Fruit fly (Drosophila melanogaster) whole organism, embryonic: ENCODE measurements around the gene jim.

ENCODE experiments used
- Atf3 ChIP-seq: fragments of 200-800 bp; sonication (Bioruptor generic); optimal IDR thresholded peaks from 3 replicates; lab custom pipeline; 2016; ENCODE audit warnings: missing biosample characterization, missing genetic modification characterization
- CG10209 ChIP-seq: fragments of 200-800 bp; sonication (Bioruptor generic); optimal IDR thresholded peaks from 3 replicates; lab custom pipeline; 2017; ENCODE audit warnings: missing biosample characterization, mild to moderate bottlenecking, missing genetic modification characterization, missing genetic modification reagents
- CG10274 ChIP-seq: fragments of 200-800 bp; sonication (Bioruptor generic); optimal IDR thresholded peaks from 3 replicates; lab custom pipeline; 2017; ENCODE audit warnings: missing biosample characterization, mild to moderate bottlenecking, missing genetic modification characterization
- CG10321 ChIP-seq: fragments of 200-800 bp; sonication (Bioruptor generic); IDR thresholded peaks from 2 replicates; pipeline ENCODE4 v1.3.6; 2022; ENCODE audit warnings: missing biosample characterization, missing genetic modification characterization
- CG11247 ChIP-seq: fragments of 200-800 bp; sonication (Bioruptor generic); IDR thresholded peaks from 2 replicates; pipeline ENCODE4 v1.3.6; 2022; ENCODE audit warnings: missing biosample characterization, missing genetic modification characterization
- CG13424 ChIP-seq: fragments of 200-800 bp; sonication (Bioruptor generic); optimal IDR thresholded peaks from 2 replicates; lab custom pipeline; 2019; ENCODE audit warnings: missing biosample characterization, mild to moderate bottlenecking, missing genetic modification characterization, moderate library complexity
- CG16863 ChIP-seq: fragments of 200-800 bp; sonication (Bioruptor generic); optimal IDR thresholded peaks from 3 replicates; lab custom pipeline; 2016; ENCODE audit warnings: missing biosample characterization, missing genetic modification characterization
- CG2712 ChIP-seq: fragments of 200-800 bp; optimal IDR thresholded peaks from 3 replicates; lab custom pipeline; 2019; ENCODE audit warnings: missing biosample characterization, mild to moderate bottlenecking, missing genetic modification characterization, moderate library complexity
- CG30431 ChIP-seq: fragments of 200-800 bp; sonication (Bioruptor generic); optimal IDR thresholded peaks from 2 replicates; lab custom pipeline; 2017; ENCODE audit warnings: missing biosample characterization, missing genetic modification characterization
- CG3065 ChIP-seq: fragments of 200-800 bp; sonication (Bioruptor generic); optimal IDR thresholded peaks from 2 replicates; lab custom pipeline; 2016; ENCODE audit warnings: missing biosample characterization, missing genetic modification characterization
- CG31224 ChIP-seq: fragments of 200-800 bp; sonication (Bioruptor generic); IDR thresholded peaks from 2 replicates; pipeline ENCODE4 v1.3.6; 2022; ENCODE audit warnings: missing biosample characterization, missing genetic modification characterization
- CG31365 ChIP-seq: fragments of 200-800 bp; sonication (Bioruptor generic); optimal IDR thresholded peaks from 2 replicates; lab custom pipeline; 2018; ENCODE audit warnings: missing biosample characterization, mild to moderate bottlenecking, missing genetic modification characterization
- CG34422 ChIP-seq: fragments of 200-800 bp; sonication (Bioruptor generic); IDR thresholded peaks from 3 replicates; pipeline ENCODE4 v1.3.6; 2022; ENCODE audit warnings: missing biosample characterization, missing genetic modification characterization
- CG3847 ChIP-seq: fragments of 200-800 bp; sonication (Bioruptor generic); IDR thresholded peaks from 2 replicates; pipeline ENCODE4 v1.3.6; 2022; ENCODE audit warnings: missing biosample characterization, missing genetic modification characterization
- CG42726 ChIP-seq: fragments of 200-800 bp; sonication (Bioruptor generic); IDR thresholded peaks from 2 replicates; pipeline ENCODE4 v1.3.6; 2022; ENCODE audit warnings: missing biosample characterization, missing genetic modification characterization; ENCODE audit not compliant: partially characterized antibody
- CG4360 ChIP-seq: fragments of 200-800 bp; sonication (Bioruptor generic); IDR thresholded peaks from 2 replicates; pipeline ENCODE4 v1.3.6; 2022; ENCODE audit warnings: missing biosample characterization, missing genetic modification characterization
- CG4707 ChIP-seq: fragments of 200-800 bp; sonication (Bioruptor generic); optimal IDR thresholded peaks from 2 replicates; lab custom pipeline; 2018; ENCODE audit warnings: missing biosample characterization, mild to moderate bottlenecking, missing genetic modification characterization, moderate library complexity
- CG6791 ChIP-seq: fragments of 200-800 bp; sonication (Bioruptor generic); IDR thresholded peaks from 3 replicates; pipeline ENCODE4 v1.3.6; 2022; ENCODE audit warnings: missing biosample characterization, missing genetic modification characterization; ENCODE audit not compliant: partially characterized antibody
- CG7963 ChIP-seq: fragments of 200-800 bp; sonication (Bioruptor generic); IDR thresholded peaks from 3 replicates; pipeline ENCODE4 v1.3.6; 2022; ENCODE audit warnings: missing biosample characterization, missing genetic modification characterization; ENCODE audit not compliant: partially characterized antibody
- CG9215 ChIP-seq: fragments of 200-800 bp; sonication (Bioruptor generic); IDR thresholded peaks from 2 replicates; pipeline ENCODE4 v1.3.6; 2022; ENCODE audit warnings: missing biosample characterization, missing genetic modification characterization
- Camta ChIP-seq: fragments of 200-800 bp; sonication (Bioruptor generic); optimal IDR thresholded peaks from 2 replicates; lab custom pipeline; 2016; ENCODE audit warnings: missing biosample characterization, missing genetic modification characterization
- CkIIα-i1 ChIP-seq: fragments of 200-800 bp; sonication (Bioruptor generic); IDR thresholded peaks from 2 replicates; pipeline ENCODE4 v1.3.6; 2022; ENCODE audit warnings: missing biosample characterization, missing genetic modification characterization
- Dek ChIP-seq: fragments of 200-800 bp; sonication (Bioruptor generic); optimal IDR thresholded peaks from 3 replicates; lab custom pipeline; 2019; ENCODE audit warnings: missing biosample characterization, mild to moderate bottlenecking, missing genetic modification characterization, moderate library complexity
- E2f1 ChIP-seq: fragments of 200-800 bp; sonication (Bioruptor generic); IDR thresholded peaks from 2 replicates; pipeline ENCODE4 v1.3.6; 2022; ENCODE audit warnings: missing biosample characterization, missing genetic modification characterization
- HLH4C ChIP-seq: fragments of 200-800 bp; sonication (Bioruptor generic); IDR thresholded peaks from 3 replicates; pipeline ENCODE4 v1.3.6; 2022; ENCODE audit warnings: missing biosample characterization, missing genetic modification characterization; ENCODE audit not compliant: partially characterized antibody
- HmgD ChIP-seq: fragments of 200-800 bp; sonication (Bioruptor generic); optimal IDR thresholded peaks from 3 replicates; lab custom pipeline; 2016; ENCODE audit warnings: missing biosample characterization, missing genetic modification characterization
- Hsf ChIP-seq: fragments of 200-800 bp; sonication (Bioruptor generic); optimal IDR thresholded peaks from 3 replicates; lab custom pipeline; 2016; ENCODE audit warnings: missing biosample characterization, missing genetic modification characterization
- Lpt ChIP-seq: fragments of >200 bp; optimal IDR thresholded peaks from 2 replicates; lab custom pipeline; 2018; ENCODE audit warnings: missing biosample characterization, missing genetic modification characterization
- MTF-1 ChIP-seq: fragments of 200-800 bp; sonication (Bioruptor generic); optimal IDR thresholded peaks from 2 replicates; lab custom pipeline; 2018; ENCODE audit warnings: missing biosample characterization, mild to moderate bottlenecking, missing genetic modification characterization, borderline replicate concordance
- NC2α ChIP-seq: fragments of 200-800 bp; sonication (Bioruptor generic); optimal IDR thresholded peaks from 2 replicates; lab custom pipeline; 2016; ENCODE audit warnings: missing biosample characterization, missing genetic modification characterization
- Xrp1 ChIP-seq: fragments of 200-800 bp; sonication (Bioruptor generic); IDR thresholded peaks from 2 replicates; pipeline ENCODE4 v1.3.6; 2022; ENCODE audit warnings: missing biosample characterization, missing genetic modification characterization
- ab ChIP-seq: fragments of 200-800 bp; sonication (Bioruptor generic); optimal IDR thresholded peaks from 2 replicates; lab custom pipeline; 2016; ENCODE audit warnings: missing biosample characterization, missing genetic modification characterization
- chif ChIP-seq, 2 experiments: fragments of 200-800 bp; sonication (Bioruptor generic); optimal IDR thresholded peaks; 3 replicates each; lab custom pipeline; 2016; ENCODE audit warnings: missing biosample characterization in 2 of 2, missing genetic modification characterization in 2 of 2
- disco-r ChIP-seq: fragments of 200-800 bp; sonication (Bioruptor generic); optimal IDR thresholded peaks from 2 replicates; lab custom pipeline; 2016; ENCODE audit warnings: missing biosample characterization, missing genetic modification characterization
- dysf ChIP-seq: fragments of 200-800 bp; sonication (Bioruptor generic); IDR thresholded peaks from 3 replicates; pipeline ENCODE4 v1.3.6; 2022; ENCODE audit warnings: missing biosample characterization, missing genetic modification characterization
- ftz-f1 ChIP-seq: fragments of 200-800 bp; sonication (Bioruptor generic); optimal IDR thresholded peaks from 2 replicates; lab custom pipeline; 2016; ENCODE audit warnings: missing biosample characterization, missing genetic modification characterization
- gce ChIP-seq: fragments of 200-800 bp; sonication (Bioruptor generic); IDR thresholded peaks from 3 replicates; pipeline ENCODE4 v1.3.6; 2022; ENCODE audit warnings: missing biosample characterization, missing genetic modification characterization
- gro ChIP-seq: fragments of 200-800 bp; sonication (Bioruptor generic); optimal IDR thresholded peaks from 2 replicates; lab custom pipeline; 2016; ENCODE audit warnings: missing biosample characterization, missing genetic modification characterization
- hth ChIP-seq: fragments of >200 bp; optimal IDR thresholded peaks from 2 replicates; lab custom pipeline; 2017; ENCODE audit warnings: inconsistent platforms
- otp ChIP-seq: fragments of 200-800 bp; sonication (Bioruptor generic); IDR thresholded peaks from 3 replicates; pipeline ENCODE4, ENCODE4 v1.3.6; 2022; ENCODE audit warnings: missing biosample characterization, missing genetic modification characterization
- pan ChIP-seq, 4 experiments: fragments of >200 bp in 3 of 4; fragments of 200-800 bp in 1 of 4; sonication (Bioruptor generic) in 1 of 4; optimal IDR thresholded peaks in 3 of 4; IDR thresholded peaks in 1 of 4; 2 replicates each; pipeline versions ENCODE4 v1.3.6 to Lab custom; 2017 to 2022; ENCODE audit warnings: missing biosample characterization in 2 of 4, missing genetic modification characterization in 2 of 4, mixed read lengths in 1 of 4
- peb ChIP-seq: fragments of 200-800 bp; sonication (Bioruptor generic); IDR thresholded peaks from 2 replicates; pipeline ENCODE4 v1.3.6; 2022; ENCODE audit warnings: missing biosample characterization, missing genetic modification characterization
- pum ChIP-seq: fragments of 200-800 bp; sonication (Bioruptor generic); optimal IDR thresholded peaks from 2 replicates; lab custom pipeline; 2016; ENCODE audit warnings: missing biosample characterization, missing genetic modification characterization
- rib ChIP-seq: fragments of 200-800 bp; sonication (Bioruptor generic); IDR thresholded peaks from 2 replicates; pipeline ENCODE4 v1.3.6; 2022; ENCODE audit warnings: missing biosample characterization, missing genetic modification characterization
- ro ChIP-seq: fragments of 200-800 bp; sonication (Bioruptor generic); IDR thresholded peaks from 2 replicates; pipeline ENCODE4 v1.3.6; 2022; ENCODE audit warnings: missing biosample characterization, missing genetic modification characterization
- sqz ChIP-seq: fragments of 200-800 bp; sonication (Bioruptor generic); optimal IDR thresholded peaks from 3 replicates; lab custom pipeline; 2018; ENCODE audit warnings: missing biosample characterization, mild to moderate bottlenecking, missing genetic modification characterization
- tin ChIP-seq: fragments of 200-800 bp; sonication (Bioruptor generic); optimal IDR thresholded peaks from 3 replicates; lab custom pipeline; 2016; ENCODE audit warnings: missing biosample characterization, missing genetic modification characterization
- tna ChIP-seq: fragments of 200-800 bp; sonication (Bioruptor generic); IDR thresholded peaks from 2 replicates; pipeline ENCODE4 v1.3.6; 2022; ENCODE audit warnings: missing biosample characterization, missing genetic modification characterization; ENCODE audit not compliant: partially characterized antibody
- vnd ChIP-seq: fragments of 200-800 bp; sonication (Bioruptor generic); IDR thresholded peaks from 3 replicates; pipeline ENCODE4 v1.3.6; 2022; ENCODE audit warnings: missing biosample characterization, missing genetic modification characterization; ENCODE audit not compliant: partially characterized antibody

jim gene

DNA sequence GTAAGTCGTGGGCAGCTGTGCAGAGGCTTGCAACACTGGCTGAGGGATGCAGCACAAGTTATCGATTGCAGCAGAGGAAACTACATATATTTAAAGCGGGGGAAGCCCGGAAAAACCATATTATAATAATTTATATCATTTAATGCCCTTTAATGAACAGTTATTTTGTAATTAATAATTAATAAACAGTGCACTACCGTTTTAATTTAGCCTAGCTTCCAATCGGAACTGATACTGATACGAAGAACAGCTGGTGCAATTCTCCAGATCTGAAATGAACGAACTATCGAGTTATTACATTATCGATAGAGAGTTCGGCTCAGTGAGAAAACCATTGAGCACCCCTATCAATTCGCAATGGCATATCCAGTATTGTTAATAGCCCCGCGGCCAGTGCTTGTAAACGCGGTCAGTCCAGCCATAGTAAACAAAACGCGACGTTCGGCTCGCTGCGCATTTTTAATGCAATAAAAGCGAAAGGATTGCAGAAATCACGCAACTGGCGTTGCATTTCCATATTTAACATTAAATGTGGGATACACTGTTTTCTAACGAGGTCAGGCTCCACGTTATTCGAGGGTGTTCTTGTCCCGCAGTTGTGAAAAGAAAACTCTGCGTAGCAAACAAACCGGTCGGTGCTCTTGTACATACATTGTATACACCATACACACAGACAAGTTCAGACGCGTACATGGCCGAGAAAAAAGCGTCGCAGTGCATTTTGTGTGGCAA is 93.4 kb downstream of the jim start, which contains the start of gene CG7369 (continued):
- TF ChIP-seq CG9215 (peak; percentile 89), ro (peak; percentile 45; the same call in 1 of the 2 replicates), CG3847 (GFP tag; lab: Robert Waterston, UW) (peak; percentile 91), dysf (GFP tag; lab: Robert Waterston, UW) (peak; percentile 84), CG6791 (peak; percentile 57; the same call in 2 of the 3 replicates), CG11247 (GFP tag; lab: Robert Waterston, UW) (peak; percentile 59; the same call in 1 of the 2 replicates), CG31224 (GFP tag; lab: Robert Waterston, UW) (peak; percentile 55), Camta (peak; percentile 36), ftz-f1 (GFP tag; lab: Kevin White, UChicago) (peak; percentile 34), CG16863 (GFP tag; lab: Kevin White, UChicago) (peak; percentile 63), disco-r (no peak), ab (GFP tag; lab: Kevin White, UChicago) (peak; percentile 43), CG34422 (GFP tag; lab: Robert Waterston, UW) (peak; percentile 72), CkIIα-i1 (GFP tag; lab: Robert Waterston, UW) (peak; percentile 56; the same call in 1 of the 2 replicates), otp (GFP tag; lab: Robert Waterston, UW) (peak; percentile 68; the same call in 1 of the 3 replicates), gce (GFP tag; lab: Robert Waterston, UW) (no peak), CG13424 (tag; lab: Kevin White, UChicago) (peak; percentile 81), NC2α (GFP tag; lab: Kevin White, UChicago) (no peak), gro (GFP tag; lab: Kevin White, UChicago) (peak; percentile 58), CG10274 (GFP tag; lab: Kevin White, UChicago) (peak; percentile 62), MTF-1 (GFP tag; lab: Kevin White, UChicago) (peak; percentile 37), E2f1 (GFP tag; lab: Robert Waterston, UW) (peak; percentile 71), peb (peak; percentile 57; the same call in 1 of the 2 replicates), CG4707 (GFP tag; lab: Kevin White, UChicago) (no peak), Lpt (GFP tag; lab: Kevin White, UChicago) (no peak), CG4360 (GFP tag; lab: Robert Waterston, UW) (no peak), CG42726 (GFP tag; lab: Robert Waterston, UW) (no peak), rib (GFP tag; lab: Robert Waterston, UW) (peak; percentile 62), tin (GFP tag; lab: Kevin White, UChicago) (peak; percentile 89), CG2712 (tag; lab: Kevin White, UChicago) (peak; percentile 86), CG10209 (GFP tag; lab: Kevin White, UChicago) (peak; percentile 86), sqz (GFP tag; lab: Kevin White, UChicago) (no peak), chif (GFP tag; optimal IDR thresholded peaks at IDR 0.05; lab: Kevin White, UChicago) (peak; percentile 42 to 71), pum (GFP tag; lab: Kevin White, UChicago) (peak; percentile 67), CG10321 (GFP tag; lab: Robert Waterston, UW) (no peak), CG3065 (GFP tag; lab: Kevin White, UChicago) (peak; percentile 66), HmgD (GFP tag; lab: Kevin White, UChicago) (no peak), Xrp1 (GFP tag; lab: Robert Waterston, UW) (peak; percentile 78), CG30431 (GFP tag; lab: Kevin White, UChicago) (peak; percentile 67), Hsf (GFP tag; lab: Kevin White, UChicago) (peak; percentile 89), vnd (GFP tag; lab: Robert Waterston, UW) (peak; percentile 69; the same call in 2 of the 3 replicates), Dek (tag; lab: Kevin White, UChicago) (peak; percentile 82), CG31365 (tag; lab: Kevin White, UChicago) (no peak), Atf3 (GFP tag; lab: Kevin White, UChicago) (peak; percentile 72), pan (optimal IDR thresholded peaks at IDR 0.05; lab: Kevin White, UChicago) (no peak), pan (GFP tag; optimal IDR thresholded peaks at IDR 0.05 in 1 of 2, IDR thresholded peaks at IDR 0.05 in 1 of 2) (peak in 1 of 2 experiments; percentile 74), HLH4C (peak; percentile 73), CG7963 (no peak), tna (GFP tag; lab: Robert Waterston, UW) (no peak; the same call in 1 of the 2 replicates), hth (no peak)
